Worm (Caenorhabditis elegans) whole organism, L1 larva: ENCODE results near the gene cpr-1.

Experiments used
- C04F5.9 ChIP-seq: sonication (generic microtip); optimal IDR thresholded peaks from 2 replicates; lab custom pipeline; 2016; ENCODE audit warnings: missing genetic modification characterization, missing compliant biosample characterization
- F16B12.6 ChIP-seq: fragments of 150-350 bp; optimal IDR thresholded peaks from 2 replicates; lab custom pipeline; 2014; ENCODE audit warnings: missing biosample characterization, missing genetic modification characterization
- alr-1 ChIP-seq: fragments of 200-800 bp; sonication (Bioruptor generic); optimal IDR thresholded peaks from 2 replicates; lab custom pipeline; 2018; ENCODE audit warnings: borderline replicate concordance, mild to moderate bottlenecking, missing genetic modification characterization, missing compliant biosample characterization
- aly-2 ChIP-seq: fragments of 150-350 bp; optimal IDR thresholded peaks from 2 replicates; lab custom pipeline; 2014; ENCODE audit warnings: missing biosample characterization, missing genetic modification characterization
- blmp-1 ChIP-seq: fragments of 150-350 bp; optimal IDR thresholded peaks from 2 replicates; lab custom pipeline; 2014; ENCODE audit warnings: missing biosample characterization, missing genetic modification characterization
- ceh-63 ChIP-seq: fragments of 200-800 bp; sonication (Bioruptor generic); optimal IDR thresholded peaks from 2 replicates; lab custom pipeline; 2018; ENCODE audit warnings: mild to moderate bottlenecking, missing genetic modification characterization, missing compliant biosample characterization
- ceh-8 ChIP-seq: fragments of 200-800 bp; sonication (Bioruptor generic); optimal IDR thresholded peaks from 2 replicates; lab custom pipeline; 2018; ENCODE audit warnings: mild to moderate bottlenecking, missing genetic modification characterization, moderate library complexity, missing compliant biosample characterization
- ceh-82 ChIP-seq, 3 experiments: fragments of 150-350 bp in 1 of 3; sonication (generic microtip) in 2 of 3; optimal IDR thresholded peaks; 2 replicates each; lab custom pipeline; 2014 to 2017; ENCODE audit warnings: missing biosample characterization in 3 of 3, missing genetic modification characterization in 3 of 3
- ces-1 ChIP-seq: fragments of 150-350 bp; optimal IDR thresholded peaks from 2 replicates; lab custom pipeline; 2014; ENCODE audit warnings: missing biosample characterization, missing genetic modification reagents, missing genetic modification characterization
- egl-13 ChIP-seq: sonication (generic microtip); optimal IDR thresholded peaks from 2 replicates; lab custom pipeline; 2016; ENCODE audit warnings: missing genotype, missing genetic modification reagents, missing genetic modification characterization, missing compliant biosample characterization
- egl-27 ChIP-seq, 2 experiments: fragments of 150-350 bp in 1 of 2; sonication (generic microtip); optimal IDR thresholded peaks; 3 replicates each; lab custom pipeline; 2017 to 2018; ENCODE audit warnings: missing biosample characterization in 2 of 2, missing genetic modification characterization in 2 of 2, missing genetic modification reagents in 2 of 2
- elt-2 ChIP-seq: sonication (generic microtip); optimal IDR thresholded peaks from 2 replicates; lab custom pipeline; 2016; ENCODE audit warnings: missing genetic modification characterization, mild to moderate bottlenecking, inconsistent platforms, missing compliant biosample characterization, missing genetic modification reagents
- ets-5 ChIP-seq: fragments of 200-800 bp; sonication (Bioruptor generic); IDR thresholded peaks from 2 replicates; pipeline ENCODE4 v1.3.6; 2022; ENCODE audit warnings: missing genetic modification characterization, missing compliant biosample characterization
- fkh-8 ChIP-seq: sonication (generic microtip); optimal IDR thresholded peaks from 2 replicates; lab custom pipeline; 2016; ENCODE audit warnings: mild to moderate bottlenecking, missing genetic modification characterization, missing compliant biosample characterization
- fos-1 ChIP-seq: fragments of 150-350 bp; optimal IDR thresholded peaks from 2 replicates; lab custom pipeline; 2014; ENCODE audit warnings: missing biosample characterization, missing genetic modification characterization
- grh-1 ChIP-seq: fragments of 200-800 bp; sonication (Bioruptor generic); IDR thresholded peaks from 2 replicates; pipeline ENCODE4 v1.3.6; 2022; ENCODE audit warnings: missing genetic modification reagents, missing genetic modification characterization, missing compliant biosample characterization
- irx-1 ChIP-seq: sonication (generic microtip); optimal IDR thresholded peaks from 2 replicates; lab custom pipeline; 2016; ENCODE audit warnings: missing genetic modification characterization, missing compliant biosample characterization
- jun-1 ChIP-seq: fragments of 150-350 bp; optimal IDR thresholded peaks from 2 replicates; lab custom pipeline; 2014; ENCODE audit warnings: missing biosample characterization, missing genetic modification reagents, missing genetic modification characterization
- lin-13 ChIP-seq: fragments of 150-350 bp; optimal IDR thresholded peaks from 2 replicates; lab custom pipeline; 2014; ENCODE audit warnings: missing biosample characterization, missing genetic modification reagents, missing genetic modification characterization
- lin-39 ChIP-seq: fragments of 150-350 bp; optimal IDR thresholded peaks from 2 replicates; lab custom pipeline; 2014; ENCODE audit warnings: missing biosample characterization, missing genetic modification reagents, missing genetic modification characterization
- lir-3 ChIP-seq: sonication (generic microtip); optimal IDR thresholded peaks from 2 replicates; lab custom pipeline; 2016; ENCODE audit warnings: mild to moderate bottlenecking, missing genetic modification characterization, moderate library complexity, missing compliant biosample characterization; ENCODE audit not compliant: poor library complexity
- mep-1 ChIP-seq: fragments of 150-350 bp; optimal IDR thresholded peaks from 2 replicates; lab custom pipeline; 2014; ENCODE audit warnings: missing biosample characterization, missing genetic modification characterization
- nhr-11 ChIP-seq: fragments of 150-350 bp; optimal IDR thresholded peaks from 2 replicates; lab custom pipeline; 2014; ENCODE audit warnings: missing biosample characterization, missing genetic modification characterization
- nhr-20 ChIP-seq: sonication (generic microtip); optimal IDR thresholded peaks from 2 replicates; lab custom pipeline; 2016; ENCODE audit warnings: mild to moderate bottlenecking, missing genetic modification characterization, missing compliant biosample characterization
- nhr-237 ChIP-seq: fragments of 150-350 bp; optimal IDR thresholded peaks from 2 replicates; lab custom pipeline; 2014; ENCODE audit warnings: missing biosample characterization, missing genetic modification characterization
- nhr-76 ChIP-seq: sonication (generic microtip); optimal IDR thresholded peaks from 2 replicates; lab custom pipeline; 2017; ENCODE audit warnings: missing biosample characterization, missing genetic modification characterization
- nhr-85 ChIP-seq: sonication (generic microtip); peaks from one replicate; lab custom pipeline; 2016; ENCODE audit warnings: missing genetic modification characterization, inconsistent platforms, missing compliant biosample characterization
- rnt-1 ChIP-seq: sonication (generic microtip); optimal IDR thresholded peaks from 2 replicates; lab custom pipeline; 2016; ENCODE audit warnings: mild to moderate bottlenecking, missing genetic modification characterization, moderate library complexity, missing compliant biosample characterization
- skn-1 ChIP-seq: fragments of 150-350 bp; optimal IDR thresholded peaks from 2 replicates; lab custom pipeline; 2014; ENCODE audit warnings: missing biosample characterization, missing genetic modification characterization
- snpc-4 ChIP-seq: fragments of 150-350 bp; optimal IDR thresholded peaks from 2 replicates; lab custom pipeline; 2014; ENCODE audit warnings: missing biosample characterization, missing genetic modification characterization
- snu-23 ChIP-seq: sonication (generic microtip); optimal IDR thresholded peaks from 2 replicates; lab custom pipeline; 2016; ENCODE audit warnings: missing genetic modification characterization, missing compliant biosample characterization
- sup-37 ChIP-seq: fragments of 200-800 bp; sonication (Bioruptor generic); optimal IDR thresholded peaks from 2 replicates; lab custom pipeline; 2018; ENCODE audit warnings: mild to moderate bottlenecking, missing genetic modification characterization, missing compliant biosample characterization
- swsn-7 ChIP-seq: sonication (generic microtip); optimal IDR thresholded peaks from 2 replicates; lab custom pipeline; 2016; ENCODE audit warnings: missing genetic modification characterization, missing compliant biosample characterization
- unc-86 ChIP-seq: sonication (generic microtip); optimal IDR thresholded peaks from 2 replicates; lab custom pipeline; 2016; ENCODE audit warnings: missing genetic modification characterization, missing compliant biosample characterization
- unc-98 ChIP-seq: fragments of 200-800 bp; sonication (Bioruptor generic); IDR thresholded peaks from 2 replicates; pipeline ENCODE4 v1.3.6; 2022; ENCODE audit warnings: missing genetic modification characterization, missing compliant biosample characterization
- zip-4 ChIP-seq: fragments of 200-800 bp; sonication (Bioruptor generic); optimal IDR thresholded peaks from 2 replicates; lab custom pipeline; 2018; ENCODE audit warnings: mild to moderate bottlenecking, missing genetic modification characterization, moderate library complexity, missing compliant biosample characterization
- ztf-4 ChIP-seq: fragments of 150-350 bp; optimal IDR thresholded peaks from 2 replicates; lab custom pipeline; 2014; ENCODE audit warnings: missing biosample characterization, missing genetic modification characterization

cpr-1 gene

ce11 chrV:11945429-11945828 lies 29.9 kb upstream of the cpr-1 start:
- TF ChIP-seq snu-23: no peak
- TF ChIP-seq egl-13: no peak
- TF ChIP-seq nhr-76 (tag; lab: Kevin White, UChicago): no peak
- TF ChIP-seq sup-37 (GFP tag; lab: Kevin White, UChicago): no peak
- no peak for TF ChIP-seq snpc-4 (tag; lab: Kevin White, UChicago)
- TF ChIP-seq lin-39: no peak
- no peak for TF ChIP-seq jun-1
- TF ChIP-seq elt-2 (tag; lab: Kevin White, UChicago): no peak
- no peak for TF ChIP-seq skn-1 (tag; lab: Kevin White, UChicago)
- no peak for TF ChIP-seq alr-1
- no peak for TF ChIP-seq C04F5.9 (tag; lab: Kevin White, UChicago)
- no peak for TF ChIP-seq grh-1 (GFP tag; lab: Robert Waterston, UW)
- TF ChIP-seq egl-27 (tag; optimal IDR thresholded peaks at IDR 0.05; lab: Kevin White, UChicago): no peak
- TF ChIP-seq nhr-85 (tag; lab: Kevin White, UChicago): no peak
- no peak for TF ChIP-seq nhr-237 (tag; lab: Kevin White, UChicago)

ce11 chrV:11946818-11947217 lies 28.5 kb upstream of the cpr-1 start:
- TF ChIP-seq ceh-8 (peak; percentile 12), egl-27 (tag; optimal IDR thresholded peaks at IDR 0.05; lab: Kevin White, UChicago) (no peak)
- TF ChIP-seq, all 84 proteins: peak for 1

DNA sequence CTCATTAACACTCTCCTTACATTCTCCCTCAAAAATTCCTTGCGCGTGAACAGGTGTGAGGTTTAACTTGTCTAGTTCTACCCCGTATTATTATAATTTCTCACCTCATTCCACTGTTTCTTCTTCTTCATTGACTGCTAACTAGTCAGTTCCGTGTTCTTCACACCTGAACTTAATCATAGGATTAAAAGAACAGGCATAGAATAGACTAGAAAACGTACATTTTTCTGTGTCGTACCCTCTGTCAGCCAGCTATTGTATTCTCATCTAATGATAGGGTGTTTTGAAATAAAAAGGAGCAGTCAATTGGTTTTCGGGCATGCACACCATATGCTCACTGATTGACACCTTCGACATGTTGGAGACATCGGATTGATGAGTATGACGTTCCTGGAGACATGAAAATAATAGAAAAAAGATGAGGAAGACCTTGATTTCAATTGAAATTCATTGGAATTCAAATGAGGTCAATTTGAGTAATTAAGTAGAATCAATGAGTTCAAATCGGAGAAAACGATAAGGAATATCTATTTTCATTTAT lies 27.9 kb upstream of the cpr-1 start:
- TF ChIP-seq fkh-8 (no peak), irx-1 (tag; lab: Kevin White, UChicago) (no peak)

ce11 chrV:11948581-11948980 lies 26.8 kb upstream of the cpr-1 start:
- TF ChIP-seq sup-37 (GFP tag; lab: Kevin White, UChicago) (no peak), nhr-85 (tag; lab: Kevin White, UChicago) (peak; percentile 59), blmp-1 (tag; lab: Kevin White, UChicago) (peak; percentile 54), unc-98 (GFP tag; lab: Robert Waterston, UW) (no peak)

- TF ChIP-seq nhr-85 (tag; lab: Kevin White, UChicago) (peak; percentile 39), swsn-7 (tag; lab: Kevin White, UChicago) (no peak), blmp-1 (tag; lab: Kevin White, UChicago) (peak; percentile 41)
These were observed 25.7 kb upstream of the cpr-1 start for ce11 chrV:11949509-11950117.

ce11 chrV:11951227-11951626 lies 24.1 kb upstream of the cpr-1 start:
- TF ChIP-seq nhr-76 (tag; lab: Kevin White, UChicago): no peak
- no peak for TF ChIP-seq zip-4 (GFP tag; lab: Kevin White, UChicago)
- no peak for TF ChIP-seq ces-1 (GFP tag; lab: Kevin White, UChicago)
- no peak for TF ChIP-seq unc-86
- no peak for TF ChIP-seq ceh-82 (tag; optimal IDR thresholded peaks at IDR 0.05; lab: Kevin White, UChicago)
- no peak for TF ChIP-seq mep-1 (tag; lab: Kevin White, UChicago)
- no peak for TF ChIP-seq skn-1 (tag; lab: Kevin White, UChicago)
- no peak for TF ChIP-seq lin-13 (GFP tag; lab: Kevin White, UChicago)
- no peak for TF ChIP-seq nhr-20 (tag; lab: Kevin White, UChicago)
- TF ChIP-seq ets-5: no peak
- TF ChIP-seq fos-1 (tag; lab: Kevin White, UChicago): no peak
- no peak for TF ChIP-seq nhr-11
- TF ChIP-seq F16B12.6 (tag; lab: Kevin White, UChicago): no peak
- no peak for TF ChIP-seq rnt-1 (tag; lab: Kevin White, UChicago)
- TF ChIP-seq ceh-63 (GFP tag; lab: Kevin White, UChicago): no peak
- TF ChIP-seq nhr-237 (tag; lab: Kevin White, UChicago): no peak
- no peak for TF ChIP-seq lir-3 (tag; lab: Kevin White, UChicago)
- no peak for TF ChIP-seq aly-2 (tag; lab: Kevin White, UChicago)
- TF ChIP-seq blmp-1 (tag; lab: Kevin White, UChicago): no peak
- no peak for TF ChIP-seq ztf-4
